Worm (Caenorhabditis elegans) whole organism, L1 larva: ENCODE results near the gene pals-23.

ENCODE experiments used
- F16B12.6 ChIP-seq: fragments of 150-350 bp; optimal IDR thresholded peaks from 2 replicates; lab custom pipeline; 2014; ENCODE audit warnings: missing biosample characterization, missing genetic modification characterization
- ama-1 ChIP-seq: fragments of 150-350 bp; optimal IDR thresholded peaks from 2 replicates; lab custom pipeline; 2014
- ceh-8 ChIP-seq: fragments of 200-800 bp; sonication (Bioruptor generic); optimal IDR thresholded peaks from 2 replicates; lab custom pipeline; 2018; ENCODE audit warnings: mild to moderate bottlenecking, missing genetic modification characterization, moderate library complexity, missing compliant biosample characterization
- ceh-82 ChIP-seq, 3 experiments: fragments of 150-350 bp in 1 of 3; sonication (generic microtip) in 2 of 3; optimal IDR thresholded peaks; 2 replicates each; lab custom pipeline; 2014 to 2017; ENCODE audit warnings: missing biosample characterization in 3 of 3, missing genetic modification characterization in 3 of 3
- fkh-10 ChIP-seq: sonication (generic microtip); optimal IDR thresholded peaks from 2 replicates; lab custom pipeline; 2017; ENCODE audit warnings: missing biosample characterization, missing genetic modification reagents, missing genetic modification characterization
- jun-1 ChIP-seq: fragments of 150-350 bp; optimal IDR thresholded peaks from 2 replicates; lab custom pipeline; 2014; ENCODE audit warnings: missing biosample characterization, missing genetic modification reagents, missing genetic modification characterization
- mdl-1 ChIP-seq, 2 experiments: fragments of 150-350 bp; optimal IDR thresholded peaks; 2 replicates each; lab custom pipeline; 2014 to 2017; ENCODE audit warnings: missing biosample characterization in 2 of 2, missing genetic modification characterization in 2 of 2, inconsistent platforms in 1 of 2
- nhr-85 ChIP-seq: sonication (generic microtip); peaks from one replicate; lab custom pipeline; 2016; ENCODE audit warnings: missing genetic modification characterization, inconsistent platforms, missing compliant biosample characterization
- snpc-4 ChIP-seq: fragments of 150-350 bp; optimal IDR thresholded peaks from 2 replicates; lab custom pipeline; 2014; ENCODE audit warnings: missing biosample characterization, missing genetic modification characterization
- sox-4 ChIP-seq: sonication (generic microtip); optimal IDR thresholded peaks from 2 replicates; lab custom pipeline; 2016; ENCODE audit warnings: missing genetic modification characterization, missing compliant biosample characterization
- zag-1 ChIP-seq: fragments of 150-350 bp; optimal IDR thresholded peaks from 2 replicates; lab custom pipeline; 2014; ENCODE audit warnings: missing biosample characterization, missing genetic modification characterization
- ztf-11 ChIP-seq, 2 experiments: sonication (generic microtip); optimal IDR thresholded peaks; 2 replicates each; lab custom pipeline; 2016 to 2017; ENCODE audit warnings: missing genetic modification characterization in 2 of 2, missing biosample characterization in 1 of 2, missing compliant biosample characterization in 1 of 2

DNA sequence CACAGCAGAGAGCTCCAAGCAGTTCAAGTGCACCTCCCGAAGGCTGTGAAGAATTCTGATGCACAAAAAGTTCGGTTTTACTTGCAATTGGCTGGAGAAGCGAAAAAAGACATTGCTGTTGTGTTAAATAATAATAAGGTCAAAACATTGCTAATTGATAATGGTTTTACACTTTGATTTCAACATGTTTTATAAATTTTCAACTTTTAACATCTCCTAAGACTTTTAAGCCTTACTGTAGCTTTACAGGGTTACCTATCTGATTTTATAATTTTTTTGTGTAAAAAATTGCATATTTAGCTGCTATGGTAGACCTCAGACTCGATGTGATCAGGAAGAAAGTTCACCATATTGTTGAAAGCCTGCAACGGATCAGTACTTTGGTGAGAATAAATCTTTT lies 9.6 kb downstream of the pals-23 start, which contains the start of gene pals-25:
- TF ChIP-seq F16B12.6: no peak
- TF ChIP-seq nhr-85: no peak
- TF ChIP-seq mdl-1 (tag; optimal IDR thresholded peaks at IDR 0.05; lab: Kevin White, UChicago): no peak
- TF ChIP-seq zag-1 (tag; lab: Kevin White, UChicago): no peak
- no peak for TF ChIP-seq ztf-11 (tag; optimal IDR thresholded peaks at IDR 0.05; lab: Kevin White, UChicago)
- TF ChIP-seq jun-1: no peak
- TF ChIP-seq ceh-8 (GFP tag; lab: Kevin White, UChicago): no peak
- no peak for TF ChIP-seq snpc-4 (tag; lab: Kevin White, UChicago)
- TF ChIP-seq ceh-82 (tag; optimal IDR thresholded peaks at IDR 0.05; lab: Kevin White, UChicago): no peak
- no peak for TF ChIP-seq sox-4 (tag; lab: Kevin White, UChicago)
- no peak for TF ChIP-seq ama-1 (lab: Kevin White, UChicago)
- no peak for TF ChIP-seq fkh-10 (GFP tag; lab: Kevin White, UChicago)
